Fruit fly (Drosophila melanogaster) whole organism, adult: ENCODE data around the gene CG45099.

Source experiments
- CG11617 ChIP-seq: fragments of 200-800 bp; sonication (Bioruptor generic); optimal IDR thresholded peaks from 2 replicates; lab custom pipeline; 2017; ENCODE audit warnings: mild to moderate bottlenecking, missing biosample characterization, missing genetic modification reagents, missing genetic modification characterization
- CG14711 ChIP-seq: fragments of 200-800 bp; sonication (Bioruptor generic); optimal IDR thresholded peaks from 2 replicates; lab custom pipeline; 2018; ENCODE audit warnings: missing biosample characterization, mild to moderate bottlenecking, missing genetic modification characterization, moderate library complexity
- CG5204 ChIP-seq: fragments of 200-800 bp; sonication (Bioruptor generic); optimal IDR thresholded peaks from 2 replicates; lab custom pipeline; 2016; ENCODE audit warnings: missing biosample characterization, missing genetic modification characterization
- CG7045 ChIP-seq: fragments of 200-800 bp; sonication (Bioruptor generic); optimal IDR thresholded peaks from 2 replicates; lab custom pipeline; 2017; ENCODE audit warnings: missing biosample characterization, mild to moderate bottlenecking, missing genetic modification characterization
- CG7101 ChIP-seq: fragments of 200-800 bp; sonication (Bioruptor generic); optimal IDR thresholded peaks from 2 replicates; lab custom pipeline; 2018; ENCODE audit warnings: missing biosample characterization, mild to moderate bottlenecking, missing genetic modification characterization, moderate library complexity
- cic ChIP-seq: fragments of 200-800 bp; sonication (Bioruptor generic); optimal IDR thresholded peaks from 2 replicates; lab custom pipeline; 2017; ENCODE audit warnings: missing biosample characterization, mild to moderate bottlenecking, missing genetic modification characterization, moderate library complexity

dm6 chr3R:21998877-21999276 is 35.2 kb downstream of the CG45099 start:
- TF ChIP-seq CG7045 (GFP tag; lab: Kevin White, UChicago), result peak; percentile 23
- TF ChIP-seq CG14711 (tag; lab: Kevin White, UChicago), result no peak
- TF ChIP-seq cic (GFP tag; lab: Kevin White, UChicago), result no peak
- TF ChIP-seq CG11617 (GFP tag; lab: Kevin White, UChicago), result no peak
- TF ChIP-seq CG7101, result no peak
- no peak for TF ChIP-seq CG5204 (GFP tag; lab: Kevin White, UChicago)
